Fruit fly (Drosophila melanogaster) whole organism, prepupa: ENCODE data around the gene CG32576.
A peak's percentile ranks its signal among the peaks of the same experiment; 100 is the strongest.

ENCODE experiments used
- CG10631 ChIP-seq: fragments of 200-800 bp; sonication (Bioruptor generic); optimal IDR thresholded peaks from 2 replicates; lab custom pipeline; 2016; ENCODE audit warnings: missing biosample characterization, missing genetic modification characterization
- CG10669 ChIP-seq: fragments of 200-800 bp; sonication (Bioruptor generic); optimal IDR thresholded peaks from 3 replicates; lab custom pipeline; 2018; ENCODE audit warnings: missing biosample characterization, mild to moderate bottlenecking, missing genetic modification characterization, moderate library complexity
- CG11294 ChIP-seq: fragments of 200-800 bp; sonication (Bioruptor generic); IDR thresholded peaks from 2 replicates; pipeline ENCODE4 v1.3.6; 2022; ENCODE audit warnings: missing biosample characterization, missing genetic modification characterization
- CG11762 ChIP-seq: fragments of 200-800 bp; sonication (Bioruptor generic); optimal IDR thresholded peaks from 3 replicates; lab custom pipeline; 2016; ENCODE audit warnings: missing biosample characterization, missing genetic modification characterization; ENCODE audit not compliant: insufficient read depth
- CG11902 ChIP-seq: fragments of 200-800 bp; sonication (Bioruptor generic); optimal IDR thresholded peaks from 3 replicates; lab custom pipeline; 2016; ENCODE audit warnings: missing biosample characterization, missing genetic modification characterization
- CG15336 ChIP-seq: fragments of 200-800 bp; sonication (Bioruptor generic); IDR thresholded peaks from 2 replicates; pipeline ENCODE4 v1.3.6; 2022; ENCODE audit warnings: missing biosample characterization, missing genetic modification characterization
- CG1621 ChIP-seq: fragments of 200-800 bp; sonication (Bioruptor generic); optimal IDR thresholded peaks from 3 replicates; lab custom pipeline; 2018; ENCODE audit warnings: missing biosample characterization, mild to moderate bottlenecking, missing genetic modification characterization
- CG16779 ChIP-seq: fragments of 200-800 bp; sonication (Bioruptor generic); optimal IDR thresholded peaks from 3 replicates; lab custom pipeline; 2017; ENCODE audit warnings: missing biosample characterization, mild to moderate bottlenecking, missing genetic modification characterization
- CG3032 ChIP-seq: fragments of 200-800 bp; optimal IDR thresholded peaks from 2 replicates; lab custom pipeline; 2019; ENCODE audit warnings: missing biosample characterization, mild to moderate bottlenecking, missing genetic modification characterization, moderate library complexity
- CG31627 ChIP-seq: fragments of 200-800 bp; sonication (Bioruptor generic); optimal IDR thresholded peaks from 3 replicates; lab custom pipeline; 2016; ENCODE audit warnings: missing biosample characterization, missing genetic modification characterization
- CG32006 ChIP-seq: fragments of 200-800 bp; sonication (Bioruptor generic); optimal IDR thresholded peaks from 3 replicates; lab custom pipeline; 2017; ENCODE audit warnings: missing biosample characterization, mild to moderate bottlenecking, missing genetic modification characterization
- CG34406 ChIP-seq: fragments of 200-800 bp; sonication (Bioruptor generic); optimal IDR thresholded peaks from 3 replicates; lab custom pipeline; 2016; ENCODE audit warnings: missing biosample characterization, missing genetic modification characterization
- CG3919 ChIP-seq: fragments of 200-800 bp; sonication (Bioruptor generic); optimal IDR thresholded peaks from 3 replicates; lab custom pipeline; 2016; ENCODE audit warnings: missing biosample characterization, missing genetic modification characterization
- CG4318 ChIP-seq: fragments of 200-800 bp; sonication (Bioruptor generic); optimal IDR thresholded peaks from 3 replicates; lab custom pipeline; 2017; ENCODE audit warnings: missing biosample characterization, mild to moderate bottlenecking, missing genetic modification characterization
- CG6276 ChIP-seq: fragments of 200-800 bp; sonication (Bioruptor generic); optimal IDR thresholded peaks from 2 replicates; lab custom pipeline; 2017; ENCODE audit warnings: missing biosample characterization, mild to moderate bottlenecking, missing genetic modification characterization
- CG6792 ChIP-seq: fragments of 200-800 bp; sonication (Bioruptor generic); optimal IDR thresholded peaks from 3 replicates; lab custom pipeline; 2016; ENCODE audit warnings: missing biosample characterization, missing genetic modification characterization
- CG6808 ChIP-seq: fragments of 200-800 bp; sonication (Bioruptor generic); optimal IDR thresholded peaks from 3 replicates; lab custom pipeline; 2017; ENCODE audit warnings: missing biosample characterization, missing genetic modification characterization, mild to moderate bottlenecking, moderate library complexity, missing genetic modification reagents
- CG6854 ChIP-seq: fragments of 200-800 bp; sonication (Bioruptor generic); optimal IDR thresholded peaks from 2 replicates; lab custom pipeline; 2017; ENCODE audit warnings: missing biosample characterization, mild to moderate bottlenecking, missing genetic modification characterization
- CG8319 ChIP-seq: fragments of 200-800 bp; sonication (Bioruptor generic); optimal IDR thresholded peaks from 3 replicates; lab custom pipeline; 2016; ENCODE audit warnings: missing biosample characterization, missing genetic modification characterization
- CG8632 ChIP-seq: fragments of 200-800 bp; sonication (Bioruptor generic); optimal IDR thresholded peaks from 3 replicates; lab custom pipeline; 2016; ENCODE audit warnings: missing biosample characterization, missing genetic modification characterization
- CG9139 ChIP-seq: fragments of 200-800 bp; sonication (Bioruptor generic); optimal IDR thresholded peaks from 3 replicates; lab custom pipeline; 2017; ENCODE audit warnings: missing biosample characterization, mild to moderate bottlenecking, missing genetic modification characterization
- Eip75B ChIP-seq: fragments of 200-800 bp; sonication (Bioruptor generic); optimal IDR thresholded peaks from 3 replicates; lab custom pipeline; 2016; ENCODE audit warnings: missing biosample characterization, missing genetic modification characterization
- Eip78C ChIP-seq: fragments of 200-800 bp; sonication (Bioruptor generic); peaks from one replicate; lab custom pipeline; 2016; ENCODE audit warnings: missing biosample characterization, missing genetic modification characterization
- Eip93F ChIP-seq: fragments of 200-800 bp; sonication (Bioruptor generic); optimal IDR thresholded peaks from 2 replicates; lab custom pipeline; 2016; ENCODE audit warnings: missing biosample characterization, mild to moderate bottlenecking, missing genetic modification characterization
- Ets21C ChIP-seq: fragments of 200-800 bp; sonication (Bioruptor generic); optimal IDR thresholded peaks from 3 replicates; lab custom pipeline; 2016; ENCODE audit warnings: missing biosample characterization, missing genetic modification characterization
- Gug ChIP-seq: fragments of 200-800 bp; sonication (Bioruptor generic); IDR thresholded peaks from 2 replicates; pipeline ENCODE4 v1.3.6; 2022; ENCODE audit warnings: missing biosample characterization, missing genetic modification characterization
- Hr39 ChIP-seq: fragments of 200-800 bp; sonication (Bioruptor generic); optimal IDR thresholded peaks from 2 replicates; lab custom pipeline; 2016; ENCODE audit warnings: missing biosample characterization, missing genetic modification characterization
- Hr4 ChIP-seq: fragments of 200-800 bp; sonication (Bioruptor generic); optimal IDR thresholded peaks from 3 replicates; lab custom pipeline; 2016; ENCODE audit warnings: missing biosample characterization, missing genetic modification characterization
- Met ChIP-seq: fragments of 200-800 bp; sonication (Bioruptor generic); optimal IDR thresholded peaks from 3 replicates; lab custom pipeline; 2016; ENCODE audit warnings: missing biosample characterization, missing genetic modification characterization
- Smox ChIP-seq: fragments of 200-800 bp; sonication (Bioruptor generic); optimal IDR thresholded peaks from 3 replicates; lab custom pipeline; 2016; ENCODE audit warnings: missing biosample characterization, missing genetic modification characterization
- Sox102F ChIP-seq: fragments of 200-800 bp; sonication (Bioruptor generic); optimal IDR thresholded peaks from 2 replicates; lab custom pipeline; 2016; ENCODE audit warnings: missing biosample characterization, mild to moderate bottlenecking, missing genetic modification characterization
- Sox15 ChIP-seq: fragments of 200-800 bp; sonication (Bioruptor generic); optimal IDR thresholded peaks from 3 replicates; lab custom pipeline; 2016; ENCODE audit warnings: missing biosample characterization, missing genetic modification characterization
- achi ChIP-seq: fragments of 200-800 bp; sonication (Bioruptor generic); optimal IDR thresholded peaks from 3 replicates; lab custom pipeline; 2016; ENCODE audit warnings: missing biosample characterization, missing genetic modification characterization
- acj6 ChIP-seq: fragments of 200-800 bp; sonication (Bioruptor generic); optimal IDR thresholded peaks from 3 replicates; lab custom pipeline; 2016; ENCODE audit warnings: missing biosample characterization, missing genetic modification characterization
- cyc ChIP-seq: fragments of 200-800 bp; sonication (Bioruptor generic); optimal IDR thresholded peaks from 3 replicates; lab custom pipeline; 2016; ENCODE audit warnings: missing biosample characterization, missing genetic modification characterization
- dac ChIP-seq: fragments of 200-800 bp; sonication (Bioruptor generic); optimal IDR thresholded peaks from 2 replicates; lab custom pipeline; 2017; ENCODE audit warnings: missing biosample characterization, mild to moderate bottlenecking, missing genetic modification characterization
- dsx ChIP-seq: fragments of 200-800 bp; optimal IDR thresholded peaks from 3 replicates; lab custom pipeline; 2019; ENCODE audit warnings: missing biosample characterization, mild to moderate bottlenecking, missing genetic modification characterization, moderate library complexity; ENCODE audit not compliant: poor library complexity, severe bottlenecking
- eg ChIP-seq: fragments of 200-800 bp; sonication (Bioruptor generic); IDR thresholded peaks from 3 replicates; pipeline ENCODE4 v1.3.6; 2022; ENCODE audit warnings: missing biosample characterization, missing genetic modification characterization
- esn ChIP-seq: fragments of 200-800 bp; sonication (Bioruptor generic); optimal IDR thresholded peaks from 2 replicates; lab custom pipeline; 2016; ENCODE audit warnings: missing biosample characterization, mild to moderate bottlenecking, missing genetic modification characterization, moderate library complexity
- fd59A ChIP-seq: fragments of 200-800 bp; sonication (Bioruptor generic); optimal IDR thresholded peaks from 2 replicates; lab custom pipeline; 2017; ENCODE audit warnings: missing biosample characterization, mild to moderate bottlenecking, missing genetic modification characterization, missing genetic modification reagents
- fd85E ChIP-seq: fragments of 200-800 bp; sonication (Bioruptor generic); optimal IDR thresholded peaks from 3 replicates; lab custom pipeline; 2016; ENCODE audit warnings: missing biosample characterization, missing genetic modification characterization
- fkh ChIP-seq: fragments of 200-800 bp; sonication (Bioruptor generic); optimal IDR thresholded peaks from 3 replicates; lab custom pipeline; 2017; ENCODE audit warnings: missing biosample characterization, mild to moderate bottlenecking, missing genetic modification characterization, moderate library complexity
- lz ChIP-seq: fragments of 200-800 bp; sonication (Bioruptor generic); optimal IDR thresholded peaks from 3 replicates; lab custom pipeline; 2016; ENCODE audit warnings: missing biosample characterization, missing genetic modification characterization
- net ChIP-seq: fragments of 200-800 bp; sonication (Bioruptor generic); optimal IDR thresholded peaks from 3 replicates; lab custom pipeline; 2016; ENCODE audit warnings: missing biosample characterization, missing genetic modification characterization
- pdm3 ChIP-seq: fragments of 200-800 bp; sonication (Bioruptor generic); optimal IDR thresholded peaks from 3 replicates; lab custom pipeline; 2016; ENCODE audit warnings: missing biosample characterization, missing genetic modification characterization
- salr ChIP-seq, 2 experiments: fragments of 200-800 bp; sonication (Bioruptor generic); optimal IDR thresholded peaks; 3 replicates each; lab custom pipeline; 2016 to 2018; ENCODE audit warnings: missing biosample characterization in 2 of 2, missing genetic modification characterization in 2 of 2, mild to moderate bottlenecking in 1 of 2
- spab ChIP-seq: fragments of 200-800 bp; sonication (Bioruptor generic); optimal IDR thresholded peaks from 2 replicates; lab custom pipeline; 2017; ENCODE audit warnings: missing biosample characterization, mild to moderate bottlenecking, missing genetic modification characterization, missing genetic modification reagents
- ss ChIP-seq, 2 experiments: fragments of 200-800 bp; sonication (Bioruptor generic); optimal IDR thresholded peaks; 2 replicates in 1 of 2; 3 replicates in 1 of 2; lab custom pipeline; 2017 to 2018; ENCODE audit warnings: mild to moderate bottlenecking in 2 of 2, missing biosample characterization in 2 of 2, missing genetic modification characterization in 2 of 2, moderate library complexity in 1 of 2
- svp ChIP-seq: fragments of 200-800 bp; sonication (Bioruptor generic); peaks from one replicate; lab custom pipeline; 2016; ENCODE audit warnings: missing biosample characterization, missing genetic modification characterization
- topi ChIP-seq: fragments of 200-800 bp; sonication (Bioruptor generic); optimal IDR thresholded peaks from 3 replicates; lab custom pipeline; 2016; ENCODE audit warnings: missing biosample characterization, missing genetic modification characterization
- vri ChIP-seq: fragments of 200-800 bp; sonication (Bioruptor generic); optimal IDR thresholded peaks from 3 replicates; lab custom pipeline; 2016; ENCODE audit warnings: missing biosample characterization, mild to moderate bottlenecking, missing genetic modification characterization

The CG32576 gene

dm6 chrX:16332615-16333288 is 44.4 kb upstream of the CG32576 start:
- TF ChIP-seq CG15336 (GFP tag; lab: Robert Waterston, UW) (peak; percentile 97), CG6792 (GFP tag; lab: Kevin White, UChicago) (peak; percentile 94), dac (GFP tag; lab: Kevin White, UChicago) (peak; percentile 97), acj6 (GFP tag; lab: Kevin White, UChicago) (peak; percentile 94), spab (GFP tag; lab: Kevin White, UChicago) (peak; percentile 96), Sox102F (GFP tag; lab: Kevin White, UChicago) (peak; percentile 97), Eip75B (GFP tag; lab: Kevin White, UChicago) (peak; percentile 97), CG8632 (GFP tag; lab: Kevin White, UChicago) (peak; percentile 95), Sox15 (GFP tag; lab: Kevin White, UChicago) (peak; percentile 92), CG4318 (GFP tag; lab: Kevin White, UChicago) (peak; percentile 95), svp (GFP tag; lab: Kevin White, UChicago) (peak; percentile 98), CG10631 (GFP tag; lab: Kevin White, UChicago) (peak; percentile 95), CG1621 (tag; lab: Kevin White, UChicago) (peak; percentile 95), Ets21C (GFP tag; lab: Kevin White, UChicago) (peak; percentile 92), lz (GFP tag; lab: Kevin White, UChicago) (peak; percentile 97), pdm3 (GFP tag; lab: Kevin White, UChicago) (peak; percentile 97), CG6808 (GFP tag; lab: Kevin White, UChicago) (peak; percentile 97), CG11294 (GFP tag; lab: Robert Waterston, UW) (peak; percentile 92), fd85E (GFP tag; lab: Kevin White, UChicago) (peak; percentile 81), CG34406 (GFP tag; lab: Kevin White, UChicago) (peak; percentile 96), esn (GFP tag; lab: Kevin White, UChicago) (peak; percentile 98), CG3032 (tag; lab: Kevin White, UChicago) (peak; percentile 97), salr (GFP tag; optimal IDR thresholded peaks at IDR 0.05; lab: Kevin White, UChicago) (peak; percentile 91 to 94), fkh (peak; percentile 95), CG11902 (GFP tag; lab: Kevin White, UChicago) (peak; percentile 87), achi (GFP tag; lab: Kevin White, UChicago) (peak; percentile 94), CG32006 (peak; percentile 98), Gug (GFP tag; lab: Robert Waterston, UW) (peak; percentile 92), Eip78C (GFP tag; lab: Kevin White, UChicago) (peak; percentile 99), CG3919 (GFP tag; lab: Kevin White, UChicago) (peak; percentile 93), net (GFP tag; lab: Kevin White, UChicago) (peak; percentile 95), CG11762 (GFP tag; lab: Kevin White, UChicago) (peak; percentile 90), Hr4 (GFP tag; lab: Kevin White, UChicago) (peak; percentile 97), fd59A (GFP tag; lab: Kevin White, UChicago) (peak; percentile 97), Met (peak; percentile 97), CG6854 (GFP tag; lab: Kevin White, UChicago) (peak; percentile 94), CG10669 (GFP tag; lab: Kevin White, UChicago) (peak; percentile 98), topi (peak; percentile 98), Smox (peak; percentile 96), Hr39 (peak; percentile 96), Eip93F (GFP tag; lab: Kevin White, UChicago) (peak; percentile 88), dsx (peak; percentile 93), eg (GFP tag; lab: Robert Waterston, UW) (peak; percentile 94), CG9139 (peak; percentile 95), ss (GFP tag; optimal IDR thresholded peaks at IDR 0.05; lab: Kevin White, UChicago) (peak; percentile 95 to 98), cyc (GFP tag; lab: Kevin White, UChicago) (peak; percentile 95), CG31627 (GFP tag; lab: Kevin White, UChicago) (peak; percentile 96), CG6276 (peak; percentile 98), vri (peak; percentile 91), CG8319 (GFP tag; lab: Kevin White, UChicago) (peak; percentile 90), CG16779 (tag; lab: Kevin White, UChicago) (peak; percentile 95)
